Worm (Caenorhabditis elegans) whole organism, late embryonic: Measurements from ENCODE around the gene srv-11.

ENCODE experiments used
- C08G9.2 ChIP-seq: sonication (generic microtip); optimal IDR thresholded peaks from 2 replicates; lab custom pipeline; 2016; ENCODE audit warnings: mild to moderate bottlenecking, missing genetic modification characterization, moderate library complexity, missing compliant biosample characterization
- C38D4.7 ChIP-seq: fragments of 200-800 bp; sonication (Bioruptor generic); optimal IDR thresholded peaks from 2 replicates; lab custom pipeline; 2018; ENCODE audit warnings: mild to moderate bottlenecking, missing genetic modification characterization, moderate library complexity, missing compliant biosample characterization
- F13H6.1 ChIP-seq: sonication (generic microtip); optimal IDR thresholded peaks from 2 replicates; lab custom pipeline; 2016; ENCODE audit warnings: missing genetic modification characterization, missing compliant biosample characterization
- T23F11.4 ChIP-seq: fragments of 200-800 bp; sonication (Bioruptor generic); optimal IDR thresholded peaks from 2 replicates; lab custom pipeline; 2018; ENCODE audit warnings: mild to moderate bottlenecking, missing genetic modification characterization, missing compliant biosample characterization
- ahr-1 ChIP-seq: sonication (generic microtip); optimal IDR thresholded peaks from 2 replicates; lab custom pipeline; 2016; ENCODE audit warnings: missing genetic modification characterization, missing compliant biosample characterization
- ceh-14 ChIP-seq: sonication (generic microtip); optimal IDR thresholded peaks from 2 replicates; lab custom pipeline; 2016; ENCODE audit warnings: missing genotype, missing genetic modification characterization, missing compliant biosample characterization
- ceh-18 ChIP-seq: sonication (generic microtip); optimal IDR thresholded peaks from 2 replicates; lab custom pipeline; 2016; ENCODE audit warnings: missing genetic modification characterization, missing compliant biosample characterization
- ceh-19 ChIP-seq: fragments of 200-800 bp; sonication (Bioruptor generic); optimal IDR thresholded peaks from 2 replicates; lab custom pipeline; 2018; ENCODE audit warnings: mild to moderate bottlenecking, missing genetic modification characterization, missing compliant biosample characterization
- ceh-31 ChIP-seq: sonication (generic microtip); optimal IDR thresholded peaks from 2 replicates; lab custom pipeline; 2016; ENCODE audit warnings: missing genetic modification characterization, missing compliant biosample characterization
- ceh-48 ChIP-seq: sonication (generic microtip); optimal IDR thresholded peaks from 2 replicates; lab custom pipeline; 2016; ENCODE audit warnings: missing genetic modification characterization, inconsistent platforms, missing compliant biosample characterization
- ceh-9 ChIP-seq: sonication (generic microtip); optimal IDR thresholded peaks from 2 replicates; lab custom pipeline; 2016; ENCODE audit warnings: mild to moderate bottlenecking, missing genetic modification characterization, inconsistent platforms, missing compliant biosample characterization
- dve-1 ChIP-seq: sonication (generic microtip); optimal IDR thresholded peaks from 2 replicates; lab custom pipeline; 2017; ENCODE audit warnings: antibody characterized with exemption, mild to moderate bottlenecking, missing genetic modification characterization, missing compliant biosample characterization
- elt-2 ChIP-seq: sonication (generic microtip); optimal IDR thresholded peaks from 2 replicates; lab custom pipeline; 2016; ENCODE audit warnings: missing genetic modification reagents, missing genetic modification characterization, missing compliant biosample characterization
- ets-4 ChIP-seq: sonication (generic microtip); optimal IDR thresholded peaks from 2 replicates; lab custom pipeline; 2016; ENCODE audit warnings: missing genetic modification characterization, missing compliant biosample characterization
- eyg-1 ChIP-seq: sonication (generic microtip); optimal IDR thresholded peaks from 2 replicates; lab custom pipeline; 2016; ENCODE audit warnings: missing genotype, missing genetic modification characterization, missing compliant biosample characterization
- fkh-10 ChIP-seq: fragments of 150-350 bp; optimal IDR thresholded peaks from 2 replicates; lab custom pipeline; 2014; ENCODE audit warnings: missing biosample characterization, missing genetic modification reagents, missing genetic modification characterization
- fkh-6 ChIP-seq: sonication (generic microtip); optimal IDR thresholded peaks from 2 replicates; lab custom pipeline; 2016; ENCODE audit warnings: missing genetic modification characterization, missing compliant biosample characterization
- hlh-13 ChIP-seq: fragments of 200-800 bp; sonication (Bioruptor generic); optimal IDR thresholded peaks from 2 replicates; lab custom pipeline; 2018; ENCODE audit warnings: mild to moderate bottlenecking, missing genetic modification characterization, missing compliant biosample characterization
- hlh-30 ChIP-seq: sonication (generic microtip); optimal IDR thresholded peaks from 2 replicates; lab custom pipeline; 2017; ENCODE audit warnings: antibody characterized with exemption, missing genetic modification characterization, missing compliant biosample characterization; ENCODE audit not compliant: insufficient read depth
- hlh-6 ChIP-seq: sonication (generic microtip); optimal IDR thresholded peaks from 2 replicates; lab custom pipeline; 2016; ENCODE audit warnings: missing genotype, missing genetic modification characterization, missing compliant biosample characterization
- lim-6 ChIP-seq: sonication (generic microtip); optimal IDR thresholded peaks from 2 replicates; lab custom pipeline; 2016; ENCODE audit warnings: missing genetic modification characterization, missing compliant biosample characterization
- nfya-1 ChIP-seq: sonication (generic microtip); optimal IDR thresholded peaks from 2 replicates; lab custom pipeline; 2017; ENCODE audit warnings: missing genetic modification characterization, mild to moderate bottlenecking, missing compliant biosample characterization, antibody characterized with exemption, moderate library complexity
- nhr-232 ChIP-seq: sonication (generic microtip); optimal IDR thresholded peaks from 2 replicates; lab custom pipeline; 2016; ENCODE audit warnings: missing genetic modification characterization, missing compliant biosample characterization
- odd-2 ChIP-seq: sonication (generic microtip); optimal IDR thresholded peaks from 2 replicates; lab custom pipeline; 2017; ENCODE audit warnings: antibody characterized with exemption, mild to moderate bottlenecking, missing genetic modification characterization, missing compliant biosample characterization
- pax-1 ChIP-seq: fragments of 150-350 bp; optimal IDR thresholded peaks from 2 replicates; lab custom pipeline; 2014; ENCODE audit warnings: missing biosample characterization, missing genetic modification characterization
- pha-4 ChIP-seq: fragments of 150-350 bp; optimal IDR thresholded peaks from 2 replicates; lab custom pipeline; 2018; ENCODE audit warnings: missing biosample characterization, missing genetic modification reagents, missing genetic modification characterization
- pqm-1 ChIP-seq: sonication (generic microtip); optimal IDR thresholded peaks from 2 replicates; lab custom pipeline; 2016; ENCODE audit warnings: missing genetic modification characterization, missing compliant biosample characterization
- sdc-2 ChIP-seq: sonication (generic microtip); optimal IDR thresholded peaks from 2 replicates; lab custom pipeline; 2016; ENCODE audit warnings: missing genotype, missing genetic modification characterization, missing compliant biosample characterization
- sox-4 ChIP-seq: sonication (generic microtip); optimal IDR thresholded peaks from 2 replicates; lab custom pipeline; 2017; ENCODE audit warnings: mild to moderate bottlenecking, missing genetic modification characterization, inconsistent platforms, missing compliant biosample characterization
- tbx-2 ChIP-seq: sonication (generic microtip); optimal IDR thresholded peaks from 2 replicates; lab custom pipeline; 2016; ENCODE audit warnings: missing genetic modification characterization, missing compliant biosample characterization
- ztf-16 ChIP-seq: sonication (generic microtip); optimal IDR thresholded peaks from 2 replicates; lab custom pipeline; 2017; ENCODE audit warnings: missing genetic modification characterization, missing compliant biosample characterization

Gene srv-11

ce11 chrIV:16192754-16193153 lies 28.7 kb downstream of the srv-11 start:
- TF ChIP-seq dve-1 (tag; lab: Kevin White, UChicago) (no peak), pax-1 (no peak), hlh-6 (tag; lab: Kevin White, UChicago) (no peak), tbx-2 (tag; lab: Kevin White, UChicago) (no peak), C08G9.2 (tag; lab: Kevin White, UChicago) (no peak), hlh-30 (tag; lab: Kevin White, UChicago) (no peak), C38D4.7 (GFP tag; lab: Kevin White, UChicago) (no peak), ztf-16 (tag; lab: Kevin White, UChicago) (no peak), sox-4 (no peak), pha-4 (tag; lab: Kevin White, UChicago) (no peak), nhr-232 (tag; lab: Kevin White, UChicago) (no peak), nfya-1 (tag; lab: Kevin White, UChicago) (no peak)

ce11 chrIV:16191597-16191996 lies 29.9 kb downstream of the srv-11 start:
- TF ChIP-seq ceh-31 (tag; lab: Kevin White, UChicago) (no peak), nfya-1 (tag; lab: Kevin White, UChicago) (no peak), pax-1 (no peak), hlh-13 (no peak), pqm-1 (tag; lab: Kevin White, UChicago) (no peak), lim-6 (tag; lab: Kevin White, UChicago) (no peak), sox-4 (no peak), F13H6.1 (tag; lab: Kevin White, UChicago) (no peak), ahr-1 (tag; lab: Kevin White, UChicago) (no peak), ets-4 (no peak)

ce11 chrIV:16186008-16186407 lies 35.5 kb downstream of the srv-11 start:
- no peak for TF ChIP-seq fkh-10 (GFP tag; lab: Kevin White, UChicago)
- TF ChIP-seq sdc-2 (tag; lab: Kevin White, UChicago) = no peak
- TF ChIP-seq nhr-232 (tag; lab: Kevin White, UChicago) = no peak
- no peak for TF ChIP-seq eyg-1 (tag; lab: Kevin White, UChicago)
- TF ChIP-seq ceh-14 (tag; lab: Kevin White, UChicago) = no peak
- TF ChIP-seq, all 69 proteins: peak for 0

- TF ChIP-seq odd-2 (no peak), fkh-6 (tag; lab: Kevin White, UChicago) (no peak)
Measured at ce11 chrIV:16184521-16184920, 36.9 kb downstream of the srv-11 start, which contains the start of gene Y105C5B.1413. TSS of gene Y105C5B.1413 (minus strand) at chrIV:16184621.

ce11 chrIV:16180898-16181482 lies 40.5 kb downstream of the srv-11 start:
- TF ChIP-seq hlh-30 (tag; lab: Kevin White, UChicago) (no peak), pha-4 (tag; lab: Kevin White, UChicago) (no peak), ceh-18 (tag; lab: Kevin White, UChicago) (peak; percentile 36), ceh-48 (tag; lab: Kevin White, UChicago) (no peak), ceh-19 (GFP tag; lab: Kevin White, UChicago) (no peak), elt-2 (tag; lab: Kevin White, UChicago) (peak; percentile 94), C38D4.7 (GFP tag; lab: Kevin White, UChicago) (no peak), ceh-9 (tag; lab: Kevin White, UChicago) (no peak), pqm-1 (tag; lab: Kevin White, UChicago) (peak; percentile 36)

ce11 chrIV:16178433-16178832 lies 43.0 kb downstream of the srv-11 start:
- TF ChIP-seq T23F11.4 (GFP tag; lab: Kevin White, UChicago) (no peak), elt-2 (tag; lab: Kevin White, UChicago) (peak; percentile 59)
